Fruit fly (Drosophila melanogaster): ENCODE measurements around the gene Clp.

Gene Clp

DNA sequence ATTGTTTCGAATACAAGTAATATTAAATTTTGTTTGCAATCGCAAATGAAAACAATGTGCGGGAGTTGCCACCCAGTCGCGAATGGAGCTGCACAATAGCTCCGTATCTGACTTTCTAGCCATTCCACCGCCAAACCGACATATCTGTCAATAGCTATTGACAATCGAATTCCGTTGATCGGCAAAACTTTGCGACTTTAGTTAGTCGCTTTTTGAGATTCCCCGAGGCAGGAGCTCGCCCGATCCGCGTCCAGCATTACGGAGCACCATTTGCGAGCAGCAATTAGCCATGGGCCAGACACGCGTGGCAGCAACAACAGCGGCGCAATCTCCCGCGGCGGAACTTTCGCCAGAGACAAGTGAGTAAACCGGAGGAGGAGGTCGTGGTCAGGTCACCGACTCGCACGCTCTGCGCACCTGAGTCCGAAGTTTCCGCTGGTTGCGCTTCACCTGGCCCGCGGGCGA is 32.9 kb downstream of the Clp start, which contains the start of the genes CG4291 and kraken (continued):
- no peak for TF ChIP-seq CG7372 (GFP tag; IDR thresholded peaks at IDR 0.05)
- TF ChIP-seq pum (GFP tag; optimal IDR thresholded peaks at IDR 0.05), result peak; percentile 43
- TF ChIP-seq ham (GFP tag; IDR thresholded peaks at IDR 0.05), result no peak
- no peak for TF ChIP-seq ato (GFP tag; IDR thresholded peaks at IDR 0.05; ENCODE audit: partially characterized antibody)
- TF ChIP-seq lab (GFP tag; optimal IDR thresholded peaks at IDR 0.05), result peak; percentile 79
- 0 out of 2 replicates have a peak, but pooled peaks have one; percentile 17 for TF ChIP-seq Awh (GFP tag; IDR thresholded peaks at IDR 0.05)
- TF ChIP-seq D19B (GFP tag; optimal IDR thresholded peaks at IDR 0.05), result no peak
- peak; percentile 22 for TF ChIP-seq salm (tag; optimal IDR thresholded peaks at IDR 0.05)
- TF ChIP-seq br (optimal IDR thresholded peaks at IDR 0.05), result no peak
- TF ChIP-seq Hsf (GFP tag; optimal IDR thresholded peaks at IDR 0.05), result peak; percentile 40
- TF ChIP-seq Oaz (GFP tag; IDR thresholded peaks at IDR 0.05), result 0 out of 2 replicates have a peak, but pooled peaks have one; percentile 12
- no peak for TF ChIP-seq CG6854 (GFP tag; optimal IDR thresholded peaks at IDR 0.05)
- peak; percentile 33 for TF ChIP-seq Dp (GFP tag; optimal IDR thresholded peaks at IDR 0.05)
- no peak for TF ChIP-seq knrl (GFP tag; IDR thresholded peaks at IDR 0.05; ENCODE audit: partially characterized antibody)
- TF ChIP-seq tio (GFP tag; optimal IDR thresholded peaks at IDR 0.05), result no peak
- no peak for TF ChIP-seq mld (GFP tag; IDR thresholded peaks at IDR 0.05; ENCODE audit: partially characterized antibody)
- TF ChIP-seq maf-S (GFP tag; optimal IDR thresholded peaks at IDR 0.05), result peak; percentile 53
- peak; percentile 24 for TF ChIP-seq tin (GFP tag; optimal IDR thresholded peaks at IDR 0.05)
- TF ChIP-seq Opbp (GFP tag; IDR thresholded peaks at IDR 0.05; ENCODE audit: partially characterized antibody), result peak; percentile 70
- peak; percentile 48 for TF ChIP-seq az2 (GFP tag; optimal IDR thresholded peaks at IDR 0.05)
- peak in 1 of 2 experiments; percentile 4 for TF ChIP-seq Eip74EF (GFP tag; optimal IDR thresholded peaks at IDR 0.05)
- TF ChIP-seq HLH3B (GFP tag; IDR thresholded peaks at IDR 0.05), result peak; percentile 22; the same call in 1 of the 2 replicates
- TF ChIP-seq Hmx (GFP tag; optimal IDR thresholded peaks at IDR 0.05), result no peak
- peak; percentile 71 for TF ChIP-seq CG13624 (GFP tag; optimal IDR thresholded peaks at IDR 0.05)
- peak; percentile 51 for TF ChIP-seq Dip3 (GFP tag; optimal IDR thresholded peaks at IDR 0.05)
- no peak for TF ChIP-seq CG3838 (GFP tag; optimal IDR thresholded peaks at IDR 0.05)
- peak; percentile 40 for TF ChIP-seq CG7839 (tag; optimal IDR thresholded peaks at IDR 0.05)
- TF ChIP-seq pan (optimal IDR thresholded peaks at IDR 0.05), result no peak
- TF ChIP-seq pan (GFP tag; optimal IDR thresholded peaks at IDR 0.05 in 1 of 2, IDR thresholded peaks at IDR 0.05 in 1 of 2), result peak in 1 of 2 experiments; percentile 46
- TF ChIP-seq pzg (GFP tag; optimal IDR thresholded peaks at IDR 0.05), result peak; percentile 90
- peak; percentile 52 for TF ChIP-seq CG4424 (GFP tag; optimal IDR thresholded peaks at IDR 0.05)
- peak; percentile 50 for TF ChIP-seq YL-1 (GFP tag; optimal IDR thresholded peaks at IDR 0.05)
- no peak for TF ChIP-seq Rx (GFP tag; IDR thresholded peaks at IDR 0.05)
- no peak for TF ChIP-seq bcd (GFP tag; optimal IDR thresholded peaks at IDR 0.05)
- peak; percentile 58 for TF ChIP-seq pnt (GFP tag; optimal IDR thresholded peaks at IDR 0.05)
- peak; percentile 32 for TF ChIP-seq CG18262 (tag; optimal IDR thresholded peaks at IDR 0.05)
- peak; percentile 22; the same call in 1 of the 2 replicates for TF ChIP-seq Ptx1 (GFP tag; IDR thresholded peaks at IDR 0.05)
- no peak for TF ChIP-seq gcm (GFP tag; optimal IDR thresholded peaks at IDR 0.05)
- TF ChIP-seq dati (GFP tag; IDR thresholded peaks at IDR 0.05), result no peak
- peak; percentile 25 for TF ChIP-seq pfk (GFP tag; optimal IDR thresholded peaks at IDR 0.05)
- no peak for TF ChIP-seq CG31388 (GFP tag; optimal IDR thresholded peaks at IDR 0.05)
- TF ChIP-seq CG7786 (GFP tag; optimal IDR thresholded peaks at IDR 0.05), result peak; percentile 17
- TF ChIP-seq CG13894 (tag; optimal IDR thresholded peaks at IDR 0.05), result peak; percentile 77
- TF ChIP-seq NK7.1 (GFP tag; optimal IDR thresholded peaks at IDR 0.05), result no peak
- TF ChIP-seq peb (GFP tag; IDR thresholded peaks at IDR 0.05), result peak; percentile 6; the same call in 1 of the 2 replicates
- TF ChIP-seq bbx (GFP tag; IDR thresholded peaks at IDR 0.05; ENCODE audit: partially characterized antibody), result peak; percentile 65
- peak; percentile 10 for TF ChIP-seq CG7271 (tag; optimal IDR thresholded peaks at IDR 0.05)
- peak; percentile 12; the same call in 1 of the 2 replicates for TF ChIP-seq hbn (GFP tag; IDR thresholded peaks at IDR 0.05; ENCODE audit: partially characterized antibody)
- no peak for TF ChIP-seq CG18619 (GFP tag; optimal IDR thresholded peaks at IDR 0.05)
- no peak for TF ChIP-seq NC2β (GFP tag; optimal IDR thresholded peaks at IDR 0.05)
- no peak for TF ChIP-seq cas (GFP tag; IDR thresholded peaks at IDR 0.05)
